Worm (Caenorhabditis elegans) whole organism, dauer: ENCODE results near the gene vps-15.

Experiments
- unc-62 ChIP-seq: sonication (generic microtip); optimal IDR thresholded peaks from 2 replicates; lab custom pipeline; 2017; ENCODE audit warnings: missing biosample characterization, missing genetic modification reagents, missing genetic modification characterization

Gene vps-15

DNA sequence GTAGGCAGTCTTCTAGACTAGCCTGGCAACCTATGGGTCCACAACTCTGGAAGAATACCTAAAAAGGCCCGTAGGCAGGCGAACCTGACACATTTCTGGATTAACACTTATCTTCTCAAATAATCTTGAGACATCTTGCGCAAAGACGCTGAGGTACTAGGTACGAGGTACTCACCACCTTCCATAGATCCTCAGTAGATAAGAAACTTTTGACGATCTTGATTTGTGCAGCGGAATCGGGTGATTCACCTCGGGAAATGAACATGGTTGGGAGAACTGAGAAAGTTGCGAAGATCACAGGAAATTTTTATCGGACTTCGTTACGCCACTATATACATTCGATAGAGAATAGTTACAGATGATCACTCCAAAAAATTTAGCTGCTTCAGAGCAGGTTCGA lies 27.5 kb downstream of the vps-15 start:
- no peak for TF ChIP-seq unc-62 (GFP tag; lab: Kevin White, UChicago)

DNA sequence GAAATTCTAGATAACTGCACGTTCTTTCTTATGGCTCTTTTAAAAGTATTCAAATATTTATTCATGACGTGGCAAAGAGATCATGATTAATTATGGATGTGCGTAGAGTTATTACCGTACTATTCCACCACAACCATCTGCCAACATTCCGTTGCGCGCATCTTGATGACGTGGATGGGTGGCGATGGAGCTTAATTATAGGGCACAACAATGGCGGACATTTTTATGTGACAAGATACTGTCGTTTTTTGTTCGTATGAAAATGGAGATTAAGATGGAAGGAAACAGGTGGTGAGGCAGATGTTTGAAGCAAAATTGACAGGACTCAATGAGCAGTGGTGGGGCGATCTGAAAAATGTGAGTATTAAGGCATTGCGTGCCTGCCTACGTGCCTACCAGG lies 27.9 kb downstream of the vps-15 start:
- no peak for TF ChIP-seq unc-62 (GFP tag; lab: Kevin White, UChicago)

DNA sequence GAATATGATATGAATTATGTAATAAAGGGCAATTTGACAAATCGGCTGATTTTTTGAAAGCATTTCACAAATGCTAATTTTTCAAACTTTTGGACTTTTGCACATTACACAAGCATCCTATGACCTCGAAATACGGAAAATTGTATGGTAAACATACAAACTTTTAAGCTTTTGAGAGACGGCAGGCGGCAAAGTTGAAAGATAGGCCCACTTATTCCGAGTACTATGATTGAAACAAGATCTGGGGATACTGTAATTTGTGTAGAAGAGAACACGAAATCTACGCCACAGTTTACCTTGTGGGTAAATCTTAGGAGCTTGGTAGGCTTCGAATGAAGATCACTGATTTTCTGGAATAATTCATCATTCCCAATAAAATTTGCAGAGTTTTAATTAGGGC lies 32.0 kb downstream of the vps-15 start, which contains the start of gene ZK930.6:
Gene ZK930.6 (plus strand): TSS at position 301 of the 400 bp plus-strand sequence.
- TF ChIP-seq unc-62 (GFP tag; lab: Kevin White, UChicago) = no peak

DNA sequence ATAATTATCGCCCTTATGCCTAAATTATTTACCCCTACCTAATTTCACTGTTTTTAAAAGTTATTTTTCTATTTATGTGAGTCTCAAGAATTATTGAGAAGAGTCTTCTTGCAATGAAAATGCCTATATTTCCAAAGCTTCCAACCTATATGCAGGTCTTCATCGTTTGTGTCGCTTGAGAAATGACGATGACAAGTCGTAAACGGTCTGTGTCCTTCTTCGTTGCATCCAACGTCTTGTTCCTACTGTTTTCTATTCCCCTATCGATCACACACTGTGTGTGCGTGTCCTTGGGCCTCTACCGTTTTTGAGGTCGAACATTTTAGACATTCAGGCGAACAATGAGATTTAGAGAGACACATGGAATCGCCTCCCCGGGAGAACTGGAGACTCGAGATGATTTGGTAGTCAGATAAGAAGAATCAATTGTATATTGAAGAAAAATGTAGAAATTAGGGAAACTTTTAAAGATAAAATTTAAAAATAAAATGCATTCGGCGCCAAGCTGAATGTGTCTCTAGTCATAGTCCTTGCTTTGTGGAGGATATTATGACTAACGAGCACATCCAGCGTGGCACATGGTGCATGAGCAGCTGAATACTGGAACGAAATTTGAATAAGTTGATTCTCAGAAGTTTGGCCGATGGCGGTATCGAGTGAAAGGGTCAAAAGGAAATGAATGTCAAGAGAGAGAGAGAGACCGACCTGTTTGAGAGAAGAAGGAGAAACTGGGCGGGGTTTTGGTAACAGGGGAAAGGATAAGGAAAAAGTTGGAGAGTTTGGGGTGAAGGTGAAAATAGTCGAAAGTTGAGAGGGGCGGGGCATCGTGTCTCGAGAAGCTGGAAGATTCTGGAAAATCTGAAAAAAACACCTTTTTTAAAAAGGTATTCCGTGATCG lies 34.9 kb downstream of the vps-15 start:
- no peak for TF ChIP-seq unc-62 (GFP tag; lab: Kevin White, UChicago)

DNA sequence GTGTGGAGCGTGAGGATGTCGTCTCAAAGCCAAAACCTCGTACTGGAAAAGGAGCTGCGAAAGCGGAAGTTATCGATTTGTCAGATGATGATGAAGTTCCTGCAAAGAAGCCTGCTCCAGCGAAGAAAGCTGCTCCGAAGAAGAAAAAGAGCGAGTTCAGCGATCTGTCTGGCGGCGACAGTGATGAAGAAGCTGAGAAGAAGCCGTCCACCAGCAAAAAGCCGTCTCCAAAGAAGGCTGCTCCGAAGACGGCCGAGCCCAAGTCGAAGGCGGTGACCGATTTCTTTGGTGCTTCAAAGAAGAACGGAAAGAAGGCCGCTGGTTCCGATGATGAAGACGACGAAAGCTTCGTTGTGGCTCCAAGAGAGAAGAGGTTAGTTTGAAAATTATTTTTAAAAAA lies 35.9 kb downstream of the vps-15 start:
- no peak for TF ChIP-seq unc-62 (GFP tag; lab: Kevin White, UChicago)

DNA sequence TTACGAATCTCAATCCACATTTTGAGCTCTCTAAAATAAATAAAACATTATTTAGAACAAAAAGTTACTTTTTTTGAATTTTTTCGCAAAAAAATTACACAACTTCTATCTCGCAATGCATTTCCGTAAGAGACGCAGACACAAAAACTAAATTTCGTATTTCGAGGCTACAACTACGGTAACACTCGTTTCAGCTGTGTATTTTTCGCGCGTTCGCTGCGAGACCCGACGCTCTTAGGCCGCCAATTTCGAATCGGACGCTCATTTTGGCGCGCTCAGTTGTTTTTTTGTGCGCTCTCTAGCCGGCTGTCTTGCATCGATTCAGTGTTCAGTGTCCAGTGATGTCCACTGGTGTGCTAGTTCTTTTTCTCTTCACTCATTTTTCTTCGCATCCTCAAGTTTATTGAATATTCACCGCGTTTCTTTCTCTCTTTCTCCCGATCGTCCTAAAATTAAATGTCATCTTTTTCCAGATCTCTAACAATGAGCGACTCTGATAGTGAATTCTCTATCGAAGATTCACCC lies 40.9 kb downstream of the vps-15 start, which contains the start of the genes npp-3 and top-2:
Gene npp-3 (minus strand): TSS at position 115 of the 525 bp plus-strand sequence.
Gene top-2 (plus strand): TSS at position 475 of the 525 bp plus-strand sequence.
- no peak for TF ChIP-seq unc-62 (GFP tag; lab: Kevin White, UChicago)

DNA sequence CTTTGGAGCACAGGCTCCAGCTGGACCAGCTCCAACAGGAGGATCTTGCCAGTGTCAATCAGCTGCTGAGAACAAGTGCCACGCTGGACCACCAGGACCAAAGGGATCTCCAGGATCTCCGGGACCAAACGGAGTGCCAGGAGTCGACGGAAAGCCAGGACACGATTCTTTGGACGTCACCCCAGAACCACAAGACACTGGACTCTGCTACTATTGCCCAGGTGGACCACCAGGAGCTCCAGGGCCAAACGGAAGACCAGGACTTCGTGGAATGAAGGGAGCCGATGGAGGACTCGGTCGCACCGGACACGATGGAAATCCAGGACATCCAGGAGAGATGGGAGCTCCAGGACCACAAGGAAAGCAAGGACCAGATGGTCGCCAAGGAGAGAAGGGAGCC lies 46.8 kb downstream of the vps-15 start:
- TF ChIP-seq unc-62 (GFP tag; lab: Kevin White, UChicago) = no peak

DNA sequence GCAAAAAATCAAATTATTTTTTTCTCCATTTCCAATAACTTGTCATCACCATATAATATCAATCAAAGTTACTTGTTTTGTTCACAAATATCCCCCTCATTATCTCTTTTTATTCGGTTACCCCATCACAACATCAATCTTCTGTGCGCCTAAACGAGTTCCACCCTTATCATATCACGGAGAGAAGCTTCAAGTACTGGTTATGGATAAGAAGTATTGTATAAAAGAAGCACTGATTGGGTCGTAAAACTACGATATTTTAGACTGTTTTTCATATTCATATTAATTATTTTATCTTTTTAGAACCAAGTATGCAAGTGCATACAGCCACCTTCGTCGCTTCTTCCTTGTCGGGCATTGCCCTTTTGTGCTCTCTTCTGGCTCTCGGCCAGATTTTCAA lies 47.4 kb downstream of the vps-15 start, which contains the start of gene col-84:
Gene col-84 (plus strand): TSS at position 301 of the 400 bp plus-strand sequence.
- TF ChIP-seq unc-62 (GFP tag; lab: Kevin White, UChicago) = no peak

DNA sequence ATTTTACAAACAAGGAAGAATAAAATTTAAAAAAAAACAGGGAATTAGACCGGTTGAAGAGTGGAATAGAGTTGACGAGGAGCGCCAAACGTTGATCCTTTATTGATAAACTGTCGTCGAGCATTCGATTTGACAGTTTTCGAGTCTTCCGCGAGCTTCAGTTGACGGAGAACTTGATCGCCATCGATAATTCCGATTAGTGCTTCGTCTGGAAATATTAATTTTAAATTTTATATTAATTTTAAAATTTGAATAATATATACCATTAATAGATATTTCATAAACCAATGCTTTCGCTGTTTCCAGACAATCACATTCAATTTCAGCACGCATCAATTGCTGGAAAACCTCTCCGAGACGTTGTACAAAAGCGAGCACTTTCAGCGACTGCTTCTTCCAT lies 50.0 kb downstream of the vps-15 start, which contains the start of gene K12D12.4:
Gene K12D12.4 (minus strand): TSS at position 101 of the 400 bp plus-strand sequence.
- TF ChIP-seq unc-62 (GFP tag; lab: Kevin White, UChicago) = no peak

DNA sequence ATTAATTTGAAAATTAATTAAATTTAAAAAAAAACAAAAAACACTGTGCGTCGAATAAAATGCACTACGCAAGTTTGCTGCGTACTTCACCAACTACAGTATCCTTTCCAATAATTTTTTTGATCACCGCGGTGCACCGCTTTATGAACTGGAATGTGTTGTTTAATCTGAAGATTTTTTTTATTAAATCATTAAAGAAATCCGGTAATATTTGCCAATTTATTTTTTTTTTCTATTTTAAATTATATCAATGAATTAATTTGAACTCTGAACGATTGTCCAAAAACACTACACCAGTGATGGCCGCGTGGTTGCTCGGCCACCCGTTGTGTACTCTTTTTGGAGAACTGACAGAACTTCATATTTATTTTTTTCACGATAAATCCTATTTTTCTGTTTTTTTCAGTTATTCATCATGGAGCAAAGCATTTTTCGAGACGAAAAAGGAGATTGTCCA lies 55.0 kb downstream of the vps-15 start, which contains the start of gene K12D12.5:
Gene K12D12.5 (plus strand): TSS at position 407 of the 457 bp plus-strand sequence.
- TF ChIP-seq unc-62 (GFP tag; lab: Kevin White, UChicago) = no peak

DNA sequence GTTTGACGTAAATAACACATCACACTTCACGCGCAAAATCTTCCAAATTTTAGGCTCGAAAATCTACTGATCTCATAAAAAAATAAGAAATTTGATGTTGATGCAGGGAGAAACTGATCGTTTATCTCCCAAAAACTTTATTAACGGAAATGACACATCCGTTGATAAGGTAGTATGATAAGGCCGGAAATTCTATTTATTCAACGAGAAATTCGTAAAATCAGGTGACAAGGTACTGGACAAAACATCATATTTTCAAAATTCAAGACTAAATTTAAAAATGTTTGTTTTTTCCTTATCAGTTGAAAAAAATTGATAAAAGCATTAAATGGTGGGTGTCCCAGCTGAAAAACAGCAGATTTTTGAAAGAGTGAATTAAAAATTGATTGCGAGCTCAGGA lies 55.8 kb downstream of the vps-15 start:
- TF ChIP-seq unc-62 (GFP tag; lab: Kevin White, UChicago) = no peak
